Worm (Caenorhabditis elegans) whole organism, early embryonic: Measurements from ENCODE around the gene Y40B10A.9.

Experiments
- aly-1 ChIP-seq: sonication (generic microtip); optimal IDR thresholded peaks from 2 replicates; lab custom pipeline; 2016; ENCODE audit warnings: missing genetic modification characterization, missing compliant biosample characterization
- ama-1 ChIP-seq: fragments of 150-350 bp; optimal IDR thresholded peaks from 2 replicates; lab custom pipeline; 2014
- ceh-13 ChIP-seq: fragments of 200-800 bp; sonication (Bioruptor generic); optimal IDR thresholded peaks from 2 replicates; lab custom pipeline; 2018; ENCODE audit warnings: mild to moderate bottlenecking, missing genetic modification characterization, missing compliant biosample characterization
- flt-1 ChIP-seq: fragments of 200-800 bp; sonication (Bioruptor generic); IDR thresholded peaks from 2 replicates; pipeline ENCODE4 v1.3.6; 2022; ENCODE audit warnings: missing genetic modification characterization, missing compliant biosample characterization
- hmg-4 ChIP-seq: fragments of 200-800 bp; sonication (Bioruptor generic); optimal IDR thresholded peaks from 2 replicates; lab custom pipeline; 2018; ENCODE audit warnings: mild to moderate bottlenecking, missing genetic modification characterization, missing compliant biosample characterization
- hnd-1 ChIP-seq: sonication (generic microtip); optimal IDR thresholded peaks from 2 replicates; lab custom pipeline; 2016; ENCODE audit warnings: missing genetic modification characterization, missing compliant biosample characterization
- scrt-1 ChIP-seq: fragments of 200-800 bp; sonication (Bioruptor generic); IDR thresholded peaks from 2 replicates; pipeline ENCODE4 v1.3.6; 2022; ENCODE audit warnings: missing genetic modification characterization, missing compliant biosample characterization
- tbx-11 ChIP-seq: fragments of 200-800 bp; sonication (Bioruptor generic); IDR thresholded peaks from 2 replicates; pipeline ENCODE4 v1.3.6; 2022; ENCODE audit warnings: missing genetic modification characterization, missing compliant biosample characterization
- tbx-37 ChIP-seq: fragments of 200-800 bp; sonication (Bioruptor generic); conservative IDR thresholded peaks from 2 replicates; pipeline ENCODE4 v1.3.6; 2022; ENCODE audit warnings: missing genetic modification reagents, missing genetic modification characterization, missing compliant biosample characterization
- tra-4 ChIP-seq: sonication (generic microtip); optimal IDR thresholded peaks from 2 replicates; lab custom pipeline; 2017; ENCODE audit warnings: missing genetic modification characterization, missing compliant biosample characterization

ce11 chrV:2051507-2051906 is 21.2 kb downstream of the Y40B10A.9 start, which contains the start of gene Y40B10A.11:
- TF ChIP-seq ama-1 (no peak), ceh-13 (GFP tag; lab: Kevin White, UChicago) (no peak), hmg-4 (GFP tag; lab: Kevin White, UChicago) (no peak), aly-1 (tag; lab: Kevin White, UChicago) (no peak), tbx-37 (GFP tag; lab: Robert Waterston, UW) (no peak), scrt-1 (GFP tag; lab: Robert Waterston, UW) (no peak), flt-1 (GFP tag; lab: Robert Waterston, UW) (no peak), hnd-1 (tag; lab: Kevin White, UChicago) (no peak), tra-4 (tag; lab: Kevin White, UChicago) (no peak), tbx-11 (GFP tag; lab: Robert Waterston, UW) (no peak)
